Fruit fly (Drosophila melanogaster) Kc167 (cell line): Measurements from ENCODE around the gene cbt.

Experiments used
- Myc ChIP-seq: fragments of >200 bp; optimal IDR thresholded peaks from 2 replicates; lab custom pipeline; 2017; ENCODE audit warnings: missing external identifiers
- h ChIP-seq: fragments of >200 bp; optimal IDR thresholded peaks from 3 replicates; lab custom pipeline; 2018; ENCODE audit warnings: missing external identifiers
- insv ChIP-seq: fragments of >200 bp; optimal IDR thresholded peaks from 3 replicates; lab custom pipeline; 2018; ENCODE audit warnings: missing external identifiers
- psq ChIP-seq: fragments of >200 bp; optimal IDR thresholded peaks from 2 replicates; lab custom pipeline; 2017; ENCODE audit warnings: missing external identifiers

DNA sequence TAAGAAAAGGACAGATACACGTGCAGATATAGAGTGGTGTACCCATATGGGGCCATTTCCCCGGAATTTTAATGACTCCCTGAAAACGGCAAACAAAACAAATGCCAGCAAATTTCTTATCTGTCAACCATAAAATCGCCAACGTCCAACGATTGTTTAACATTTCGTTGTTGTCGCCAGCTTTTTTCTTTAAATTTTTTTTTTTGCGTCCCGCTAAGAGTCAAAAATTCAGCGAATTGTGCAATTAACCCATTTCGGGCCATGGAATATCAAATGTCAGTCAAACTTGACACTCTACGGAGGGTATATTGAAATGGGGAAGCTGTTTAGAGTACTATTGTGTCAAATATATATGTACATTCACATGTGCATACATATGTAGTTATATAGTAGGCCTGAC lies 47.4 kb downstream of the cbt start:
- no peak for TF ChIP-seq h (lab: Kevin White, UChicago)
- no peak for TF ChIP-seq insv (lab: Kevin White, UChicago)
- TF ChIP-seq psq: no peak
- TF ChIP-seq Myc: no peak
